Worm (Caenorhabditis elegans) whole organism, L3 larva: Measurements from ENCODE around the gene F02A9.7.

Experiments used
- R02D3.7 ChIP-seq: fragments of 150-350 bp; optimal IDR thresholded peaks from 2 replicates; lab custom pipeline; 2014; ENCODE audit warnings: missing biosample characterization, missing genetic modification characterization
- ZK546.5 ChIP-seq: sonication (generic microtip); optimal IDR thresholded peaks from 2 replicates; lab custom pipeline; 2017; ENCODE audit warnings: missing biosample characterization, missing genetic modification characterization
- aly-2 ChIP-seq: fragments of 150-350 bp; optimal IDR thresholded peaks from 2 replicates; lab custom pipeline; 2014; ENCODE audit warnings: missing biosample characterization, missing genetic modification characterization
- ama-1 ChIP-seq: fragments of 150-350 bp; optimal IDR thresholded peaks from 2 replicates; lab custom pipeline; 2018
- ceh-16 ChIP-seq: sonication (generic microtip); optimal IDR thresholded peaks from 2 replicates; lab custom pipeline; 2017; ENCODE audit warnings: missing biosample characterization, missing genetic modification characterization
- ceh-28 ChIP-seq: fragments of 150-350 bp; optimal IDR thresholded peaks from 2 replicates; lab custom pipeline; 2014; ENCODE audit warnings: missing biosample characterization, missing genetic modification reagents, missing genetic modification characterization
- ceh-82 ChIP-seq: fragments of 150-350 bp; optimal IDR thresholded peaks from 2 replicates; lab custom pipeline; 2014; ENCODE audit warnings: missing biosample characterization, missing genetic modification characterization
- ceh-9 ChIP-seq: sonication (generic microtip); optimal IDR thresholded peaks from 2 replicates; lab custom pipeline; 2018; ENCODE audit warnings: missing biosample characterization, missing genetic modification characterization
- daf-12 ChIP-seq: fragments of 150-350 bp; optimal IDR thresholded peaks from 2 replicates; lab custom pipeline; 2014; ENCODE audit warnings: missing biosample characterization, missing genetic modification reagents, missing genetic modification characterization
- egl-27 ChIP-seq: sonication (generic microtip); optimal IDR thresholded peaks from 4 replicates; lab custom pipeline; 2017; ENCODE audit warnings: missing biosample characterization, missing genetic modification reagents, missing genetic modification characterization
- egl-5 ChIP-seq: fragments of 150-350 bp; optimal IDR thresholded peaks from 2 replicates; lab custom pipeline; 2017; ENCODE audit warnings: missing biosample characterization, missing genetic modification reagents, missing genetic modification characterization, inconsistent platforms
- elt-1 ChIP-seq: fragments of 150-350 bp; optimal IDR thresholded peaks from 2 replicates; lab custom pipeline; 2014; ENCODE audit warnings: missing biosample characterization, missing genetic modification characterization
- elt-2 ChIP-seq: sonication (generic microtip); optimal IDR thresholded peaks from 2 replicates; lab custom pipeline; 2016; ENCODE audit warnings: missing genetic modification reagents, mild to moderate bottlenecking, missing genetic modification characterization, missing compliant biosample characterization
- elt-3 ChIP-seq, 3 experiments: fragments of 150-350 bp in 1 of 3; sonication (generic microtip) in 2 of 3; optimal IDR thresholded peaks; 2 replicates in 2 of 3; 4 replicates in 1 of 3; lab custom pipeline; 2014 to 2017; ENCODE audit warnings: missing biosample characterization in 3 of 3, missing genetic modification characterization in 3 of 3
- eor-1 ChIP-seq, 2 experiments: fragments of 150-350 bp; optimal IDR thresholded peaks; 2 replicates each; lab custom pipeline; 2014 to 2018; ENCODE audit warnings: missing biosample characterization in 2 of 2, missing genetic modification characterization in 2 of 2
- fkh-10 ChIP-seq: sonication (generic microtip); optimal IDR thresholded peaks from 2 replicates; lab custom pipeline; 2017; ENCODE audit warnings: missing biosample characterization, missing genetic modification reagents, missing genetic modification characterization
- fkh-2 ChIP-seq: fragments of 150-350 bp; optimal IDR thresholded peaks from 2 replicates; lab custom pipeline; 2014; ENCODE audit warnings: missing biosample characterization, missing genetic modification reagents, missing genetic modification characterization
- fos-1 ChIP-seq: fragments of 150-350 bp; optimal IDR thresholded peaks from 2 replicates; lab custom pipeline; 2014; ENCODE audit warnings: missing biosample characterization, missing genetic modification characterization
- hmg-11 ChIP-seq: sonication (generic microtip); optimal IDR thresholded peaks from 2 replicates; lab custom pipeline; 2016; ENCODE audit warnings: missing genetic modification characterization, missing compliant biosample characterization
- jun-1 ChIP-seq: fragments of 150-350 bp; optimal IDR thresholded peaks from 2 replicates; lab custom pipeline; 2014; ENCODE audit warnings: missing biosample characterization, missing genetic modification reagents, missing genetic modification characterization
- lin-15B ChIP-seq: fragments of 150-350 bp; optimal IDR thresholded peaks from 2 replicates; lab custom pipeline; 2014; ENCODE audit warnings: missing biosample characterization, missing genetic modification characterization
- lin-39 ChIP-seq: fragments of 150-350 bp; optimal IDR thresholded peaks from 2 replicates; lab custom pipeline; 2018; ENCODE audit warnings: missing biosample characterization, missing genetic modification reagents, missing genetic modification characterization
- lsy-12 ChIP-seq: sonication (generic microtip); optimal IDR thresholded peaks from 2 replicates; lab custom pipeline; 2016; ENCODE audit warnings: mild to moderate bottlenecking, missing genetic modification characterization, missing compliant biosample characterization
- mml-1 ChIP-seq: fragments of 150-350 bp; sonication (generic microtip); optimal IDR thresholded peaks from 3 replicates; lab custom pipeline; 2014; ENCODE audit warnings: missing biosample characterization, missing genetic modification characterization
- nfya-1 ChIP-seq: sonication (generic microtip); optimal IDR thresholded peaks from 2 replicates; lab custom pipeline; 2017; ENCODE audit warnings: missing genetic modification characterization, mild to moderate bottlenecking, missing compliant biosample characterization, antibody characterized with exemption, moderate library complexity; ENCODE audit not compliant: insufficient read depth
- nhr-11 ChIP-seq: fragments of 150-350 bp; optimal IDR thresholded peaks from 2 replicates; lab custom pipeline; 2014; ENCODE audit warnings: missing biosample characterization, missing genetic modification characterization
- nhr-23 ChIP-seq: fragments of 150-350 bp; optimal IDR thresholded peaks from 2 replicates; lab custom pipeline; 2014; ENCODE audit warnings: missing biosample characterization, missing genetic modification reagents, missing genetic modification characterization
- nhr-237 ChIP-seq: fragments of 150-350 bp; optimal IDR thresholded peaks from 2 replicates; lab custom pipeline; 2014; ENCODE audit warnings: missing biosample characterization, missing genetic modification characterization
- nhr-25 ChIP-seq: sonication (generic microtip); optimal IDR thresholded peaks from 2 replicates; lab custom pipeline; 2017; ENCODE audit warnings: missing biosample characterization, missing genetic modification characterization
- nhr-43 ChIP-seq: sonication (generic microtip); optimal IDR thresholded peaks from 2 replicates; lab custom pipeline; 2016; ENCODE audit warnings: mild to moderate bottlenecking, missing genetic modification characterization, missing compliant biosample characterization; ENCODE audit not compliant: poor library complexity, severe bottlenecking
- nhr-67 ChIP-seq: fragments of 150-350 bp; optimal IDR thresholded peaks from 2 replicates; lab custom pipeline; 2014; ENCODE audit warnings: missing biosample characterization, missing genetic modification characterization
- nhr-76 ChIP-seq: fragments of 150-350 bp; sonication (generic microtip); optimal IDR thresholded peaks from 5 replicates; lab custom pipeline; 2014; ENCODE audit warnings: missing biosample characterization, missing genetic modification characterization
- nhr-77 ChIP-seq: fragments of 150-350 bp; optimal IDR thresholded peaks from 2 replicates; lab custom pipeline; 2014; ENCODE audit warnings: missing biosample characterization, missing genetic modification characterization
- pha-4 ChIP-seq: fragments of 150-350 bp; optimal IDR thresholded peaks from 2 replicates; lab custom pipeline; 2014; ENCODE audit warnings: missing biosample characterization, missing genetic modification reagents, missing genetic modification characterization
- pqm-1 ChIP-seq: fragments of 150-350 bp; optimal IDR thresholded peaks from 2 replicates; lab custom pipeline; 2017; ENCODE audit warnings: missing biosample characterization, missing genetic modification characterization, inconsistent platforms
- sea-2 ChIP-seq: fragments of 150-350 bp; sonication (generic microtip); optimal IDR thresholded peaks from 4 replicates; lab custom pipeline; 2014; ENCODE audit warnings: missing biosample characterization, missing genetic modification reagents, missing genetic modification characterization
- skn-1 ChIP-seq: fragments of 150-350 bp; optimal IDR thresholded peaks from 2 replicates; lab custom pipeline; 2014; ENCODE audit warnings: missing biosample characterization, missing genetic modification characterization
- snpc-4 ChIP-seq: fragments of 150-350 bp; optimal IDR thresholded peaks from 2 replicates; lab custom pipeline; 2014; ENCODE audit warnings: missing biosample characterization, missing genetic modification characterization
- tbx-2 ChIP-seq: sonication (generic microtip); optimal IDR thresholded peaks from 2 replicates; lab custom pipeline; 2016; ENCODE audit warnings: mild to moderate bottlenecking, missing genetic modification characterization, missing compliant biosample characterization
- unc-39 ChIP-seq: sonication (generic microtip); optimal IDR thresholded peaks from 4 replicates; lab custom pipeline; 2017; ENCODE audit warnings: missing biosample characterization, missing genetic modification characterization
- unc-62 ChIP-seq: fragments of 150-350 bp; sonication (generic microtip); optimal IDR thresholded peaks from 4 replicates; lab custom pipeline; 2014; ENCODE audit warnings: missing biosample characterization, missing genetic modification reagents, missing genetic modification characterization
- zag-1 ChIP-seq: fragments of 150-350 bp; optimal IDR thresholded peaks from 2 replicates; lab custom pipeline; 2014; ENCODE audit warnings: missing biosample characterization, missing genetic modification characterization
- ztf-4 ChIP-seq: fragments of 150-350 bp; optimal IDR thresholded peaks from 2 replicates; lab custom pipeline; 2014; ENCODE audit warnings: missing biosample characterization, missing genetic modification characterization

F02A9.7 gene

ce11 chrIII:9051714-9052113 lies 23.7 kb downstream of the F02A9.7 start:
- TF ChIP-seq ama-1 (lab: Kevin White, UChicago) (peak; percentile 72), ZK546.5 (no peak)

- TF ChIP-seq jun-1 = peak; percentile 79
- TF ChIP-seq nhr-25 (tag; lab: Kevin White, UChicago) = peak; percentile 98
- peak; percentile 84 for TF ChIP-seq nhr-23 (tag; lab: Kevin White, UChicago)
- no peak for TF ChIP-seq hmg-11 (tag; lab: Kevin White, UChicago)
- peak; percentile 89 for TF ChIP-seq ztf-4 (tag; lab: Kevin White, UChicago)
- TF ChIP-seq fkh-2 (tag; lab: Kevin White, UChicago) = no peak
- TF ChIP-seq pqm-1 (tag; lab: Kevin White, UChicago) = no peak
- TF ChIP-seq skn-1 (tag; lab: Kevin White, UChicago) = peak; percentile 68
- no peak for TF ChIP-seq nhr-67 (tag; lab: Kevin White, UChicago)
- TF ChIP-seq egl-5 (tag; lab: Kevin White, UChicago) = no peak
- peak; percentile 22 for TF ChIP-seq lin-15B (tag; lab: Kevin White, UChicago)
- TF ChIP-seq mml-1 (tag; lab: Kevin White, UChicago) = no peak
- peak; percentile 66 for TF ChIP-seq elt-2 (tag; lab: Kevin White, UChicago)
- no peak for TF ChIP-seq ceh-16 (tag; lab: Kevin White, UChicago)
- TF ChIP-seq nhr-76 (tag; lab: Kevin White, UChicago) = no peak
- TF ChIP-seq ama-1 (lab: Kevin White, UChicago) = peak; percentile 99
- TF ChIP-seq ceh-28 = peak; percentile 55
- no peak for TF ChIP-seq daf-12 (tag; lab: Kevin White, UChicago)
- TF ChIP-seq pha-4 (tag; lab: Kevin White, UChicago) = peak; percentile 93
- TF ChIP-seq aly-2 (tag; lab: Kevin White, UChicago) = no peak
- TF ChIP-seq egl-27 = no peak
- no peak for TF ChIP-seq unc-62 (GFP tag; lab: Kevin White, UChicago)
- TF ChIP-seq unc-39 (tag; lab: Kevin White, UChicago) = no peak
- peak; percentile 5 for TF ChIP-seq fkh-10
- no peak for TF ChIP-seq zag-1
- TF ChIP-seq ceh-9 (tag; lab: Kevin White, UChicago) = no peak
- peak; percentile 56 for TF ChIP-seq fos-1 (tag; lab: Kevin White, UChicago)
- peak in 1 of 2 experiments; percentile 53 for TF ChIP-seq eor-1 (tag; optimal IDR thresholded peaks at IDR 0.05; lab: Kevin White, UChicago)
- TF ChIP-seq sea-2 = no peak
- no peak for TF ChIP-seq lin-39
- peak in 2 of 3 experiments; percentile 53 to 66 for TF ChIP-seq elt-3 (tag; optimal IDR thresholded peaks at IDR 0.05; lab: Kevin White, UChicago)
- peak; percentile 81 for TF ChIP-seq tbx-2 (tag; lab: Kevin White, UChicago)
- peak; percentile 81 for TF ChIP-seq nfya-1 (tag; lab: Kevin White, UChicago)
- TF ChIP-seq lsy-12 (tag; lab: Kevin White, UChicago) = peak; percentile 70
- no peak for TF ChIP-seq nhr-11 (tag; lab: Kevin White, UChicago)
- no peak for TF ChIP-seq nhr-77 (tag; lab: Kevin White, UChicago)
- peak; percentile 60 for TF ChIP-seq snpc-4 (tag; lab: Kevin White, UChicago)
- TF ChIP-seq nhr-237 (tag; lab: Kevin White, UChicago) = no peak
- peak; percentile 58 for TF ChIP-seq nhr-43 (tag; lab: Kevin White, UChicago)
- TF ChIP-seq ZK546.5 = no peak
- no peak for TF ChIP-seq ceh-82 (tag; lab: Kevin White, UChicago)
- TF ChIP-seq elt-1 = peak; percentile 3
- no peak for TF ChIP-seq R02D3.7 (tag; lab: Kevin White, UChicago)
Measured at ce11 chrIII:9051119-9051597, 24.3 kb downstream of the F02A9.7 start.
